Fruit fly (Drosophila melanogaster): ENCODE results near the gene CG1486.

The CG1486 gene

dm6 chrX:21345036-21345500, 21.2 kb downstream of the CG1486 start, which contains the start of gene dod (continued):
- TF ChIP-seq Ssrp (tag; optimal IDR thresholded peaks at IDR 0.05) (peak; percentile 16), CG3726 (GFP tag; IDR thresholded peaks at IDR 0.05) (no peak), ATbp (GFP tag; optimal IDR thresholded peaks at IDR 0.05) (no peak), CG9437 (GFP tag; optimal IDR thresholded peaks at IDR 0.05) (no peak), Ravus (GFP tag; IDR thresholded peaks at IDR 0.05) (no peak), CG8924 (tag; optimal IDR thresholded peaks at IDR 0.05) (peak; percentile 43), sisA (GFP tag; IDR thresholded peaks at IDR 0.05) (peak; percentile 30; the same call in 1 of the 2 replicates), trem (tag; optimal IDR thresholded peaks at IDR 0.05) (peak; percentile 57), pan (optimal IDR thresholded peaks at IDR 0.05) (no peak), pan (GFP tag; optimal IDR thresholded peaks at IDR 0.05 in 1 of 2, IDR thresholded peaks at IDR 0.05 in 1 of 2) (peak in 1 of 2 experiments; percentile 54), gt (GFP tag; IDR thresholded peaks at IDR 0.05) (no peak), CG7786 (GFP tag; optimal IDR thresholded peaks at IDR 0.05) (peak; percentile 50), CG17186 (GFP tag; optimal IDR thresholded peaks at IDR 0.05) (peak; percentile 55), CG13894 (tag; optimal IDR thresholded peaks at IDR 0.05) (peak; percentile 67), Optix (GFP tag; IDR thresholded peaks at IDR 0.05) (no peak), CG4854 (GFP tag; optimal IDR thresholded peaks at IDR 0.05) (no peak), twi (tag; optimal IDR thresholded peaks at IDR 0.05) (no peak), CG14710 (tag; optimal IDR thresholded peaks at IDR 0.05) (peak; percentile 79), Xrp1 (GFP tag; IDR thresholded peaks at IDR 0.05) (peak; percentile 44), toy (GFP tag; IDR thresholded peaks at IDR 0.05) (no peak), dm (GFP tag; optimal IDR thresholded peaks at IDR 0.05) (peak; percentile 80), MESR4 (GFP tag; optimal IDR thresholded peaks at IDR 0.05) (peak; percentile 79), Doc2 (GFP tag; IDR thresholded peaks at IDR 0.05) (no peak), CG17328 (GFP tag; IDR thresholded peaks at IDR 0.05) (peak; percentile 64), dati (GFP tag; IDR thresholded peaks at IDR 0.05) (no peak), Xbp1 (GFP tag; optimal IDR thresholded peaks at IDR 0.05) (peak; percentile 60), Hmr (GFP tag; optimal IDR thresholded peaks at IDR 0.05) (no peak), CG3065 (GFP tag; optimal IDR thresholded peaks at IDR 0.05) (peak; percentile 9), Chrac-16 (GFP tag; optimal IDR thresholded peaks at IDR 0.05) (peak; percentile 55), az2 (GFP tag; optimal IDR thresholded peaks at IDR 0.05) (peak; percentile 53), Deaf1 (tag; optimal IDR thresholded peaks at IDR 0.05) (peak; percentile 19), bab2 (GFP tag; optimal IDR thresholded peaks at IDR 0.05) (peak; percentile 57), grau (tag; optimal IDR thresholded peaks at IDR 0.05) (peak; percentile 60), CG10959 (GFP tag; IDR thresholded peaks at IDR 0.05) (no peak), Drgx (GFP tag; IDR thresholded peaks at IDR 0.05) (peak; percentile 60), CG3407 (GFP tag; optimal IDR thresholded peaks at IDR 0.05) (no peak), Sin3A (optimal IDR thresholded peaks at IDR 0.05) (peak; percentile 68), corto (GFP tag; optimal IDR thresholded peaks at IDR 0.05) (no peak), CG18599 (GFP tag; optimal IDR thresholded peaks at IDR 0.05) (peak; percentile 55), CG13624 (GFP tag; optimal IDR thresholded peaks at IDR 0.05) (peak; percentile 61), pho (GFP tag; optimal IDR thresholded peaks at IDR 0.05) (peak; percentile 63), bbx (GFP tag; IDR thresholded peaks at IDR 0.05; ENCODE audit: partially characterized antibody) (peak; percentile 83), CG10147 (GFP tag; optimal IDR thresholded peaks at IDR 0.05) (peak; percentile 16), NFAT (GFP tag; IDR thresholded peaks at IDR 0.05) (peak; percentile 61; the same call in 1 of the 2 replicates), usp (GFP tag; optimal IDR thresholded peaks at IDR 0.05) (no peak), Ets97D (GFP tag; optimal IDR thresholded peaks at IDR 0.05) (peak; percentile 65), lov (optimal IDR thresholded peaks at IDR 0.05) (no peak), lov (GFP tag; IDR thresholded peaks at IDR 0.05) (no peak), CG7271 (tag; optimal IDR thresholded peaks at IDR 0.05) (no peak), tna (GFP tag; IDR thresholded peaks at IDR 0.05; ENCODE audit: partially characterized antibody) (peak; percentile 59), CG31441 (GFP tag; IDR thresholded peaks at IDR 0.05) (no peak; the same call in 1 of the 2 replicates), Bgb (GFP tag; IDR thresholded peaks at IDR 0.05; ENCODE audit: partially characterized antibody) (peak; percentile 91)
